Worm (Caenorhabditis elegans) whole organism, midembryonic: ENCODE results near the gene sqv-6.

Source experiments
- T22C8.4 ChIP-seq: fragments of 200-800 bp; sonication (Bioruptor generic); IDR thresholded peaks from 2 replicates; pipeline ENCODE4 v1.3.6; 2022; ENCODE audit warnings: missing genetic modification characterization, missing compliant biosample characterization
- cog-1 ChIP-seq: sonication (generic microtip); optimal IDR thresholded peaks from 2 replicates; lab custom pipeline; 2016; ENCODE audit warnings: missing genetic modification characterization, missing compliant biosample characterization
- flt-1 ChIP-seq: fragments of 200-800 bp; sonication (Bioruptor generic); IDR thresholded peaks from 2 replicates; pipeline ENCODE4 v1.3.6; 2022; ENCODE audit warnings: missing genetic modification characterization, missing compliant biosample characterization
- klf-2 ChIP-seq: fragments of 200-800 bp; sonication (Bioruptor generic); conservative IDR thresholded peaks from 2 replicates; pipeline ENCODE4 v1.3.6; 2022; ENCODE audit warnings: missing genetic modification reagents, missing genetic modification characterization, missing compliant biosample characterization
- med-1 ChIP-seq: sonication (generic microtip); optimal IDR thresholded peaks from 2 replicates; lab custom pipeline; 2017; ENCODE audit warnings: missing genetic modification characterization, mild to moderate bottlenecking, missing compliant biosample characterization, antibody characterized with exemption, missing genetic modification reagents; ENCODE audit not compliant: insufficient read depth
- ref-1 ChIP-seq: fragments of 200-800 bp; sonication (Bioruptor generic); conservative IDR thresholded peaks from 2 replicates; pipeline ENCODE4 v1.3.6; 2022; ENCODE audit warnings: missing genetic modification reagents, missing genetic modification characterization, missing compliant biosample characterization
- tab-1 ChIP-seq: fragments of 200-800 bp; sonication (Bioruptor generic); IDR thresholded peaks from 2 replicates; pipeline ENCODE4 v1.3.6; 2022; ENCODE audit warnings: missing genetic modification characterization, missing compliant biosample characterization
- ztf-23 ChIP-seq: fragments of 200-800 bp; sonication (Bioruptor generic); IDR thresholded peaks from 2 replicates; pipeline ENCODE4 v1.3.6; 2022; ENCODE audit warnings: missing genetic modification reagents, missing genetic modification characterization, missing compliant biosample characterization
- ztf-29 ChIP-seq: fragments of 200-800 bp; sonication (Bioruptor generic); IDR thresholded peaks from 2 replicates; pipeline ENCODE4 v1.3.6; 2022; ENCODE audit warnings: missing genetic modification reagents, missing genetic modification characterization, missing compliant biosample characterization

The sqv-6 gene

ce11 chrV:949760-950159 is 14.8 kb downstream of the sqv-6 start, which contains the start of gene Y50D4C.6:
Gene Y50D4C.6 (minus strand): TSS chrV:949860.
- TF ChIP-seq ref-1 (no peak), T22C8.4 (no peak), tab-1 (no peak), ztf-29 (no peak), klf-2 (GFP tag; lab: Robert Waterston, UW) (no peak), flt-1 (GFP tag; lab: Robert Waterston, UW) (no peak), med-1 (GFP tag; lab: Kevin White, UChicago) (no peak), ztf-23 (no peak), cog-1 (tag; lab: Kevin White, UChicago) (no peak)

- TF ChIP-seq flt-1 (GFP tag; lab: Robert Waterston, UW) (no peak), ref-1 (no peak)
These were observed 15.5 kb downstream of the sqv-6 start for ce11 chrV:949084-949483.

- TF ChIP-seq klf-2 (GFP tag; lab: Robert Waterston, UW) (no peak), flt-1 (GFP tag; lab: Robert Waterston, UW) (no peak), ref-1 (no peak)
These were observed 18.8 kb downstream of the sqv-6 start for ce11 chrV:945828-946227.

ce11 chrV:945144-945543 is 19.4 kb downstream of the sqv-6 start, which contains the start of gene Y50D4C.3:
Gene Y50D4C.3 (minus strand): TSS chrV:945244.
- no peak for TF ChIP-seq med-1 (GFP tag; lab: Kevin White, UChicago)
- no peak for TF ChIP-seq cog-1 (tag; lab: Kevin White, UChicago)
- TF ChIP-seq klf-2 (GFP tag; lab: Robert Waterston, UW): no peak
- no peak for TF ChIP-seq ztf-29
- TF ChIP-seq T22C8.4: no peak
- TF ChIP-seq ref-1: no peak
- TF ChIP-seq ztf-23: no peak
- TF ChIP-seq flt-1 (GFP tag; lab: Robert Waterston, UW): no peak
- TF ChIP-seq tab-1: no peak

ce11 chrV:942556-942955 is 22.0 kb downstream of the sqv-6 start:
- TF ChIP-seq T22C8.4 (no peak), cog-1 (tag; lab: Kevin White, UChicago) (no peak), ztf-23 (no peak), klf-2 (GFP tag; lab: Robert Waterston, UW) (no peak), ztf-29 (no peak), flt-1 (GFP tag; lab: Robert Waterston, UW) (no peak), tab-1 (no peak), ref-1 (no peak), med-1 (GFP tag; lab: Kevin White, UChicago) (no peak)

ce11 chrV:939341-939740 is 25.2 kb downstream of the sqv-6 start:
- no peak for TF ChIP-seq T22C8.4

- no peak for TF ChIP-seq ref-1
- TF ChIP-seq ztf-29: no peak
- TF ChIP-seq med-1 (GFP tag; lab: Kevin White, UChicago): no peak
- TF ChIP-seq klf-2 (GFP tag; lab: Robert Waterston, UW): no peak
These were observed 47.1 kb downstream of the sqv-6 start, which contains the start of gene H24K24.2 for ce11 chrV:917488-917887. Gene H24K24.2 (plus strand): TSS chrV:917788.

- TF ChIP-seq tab-1 (no peak), ztf-29 (no peak), ref-1 (no peak), med-1 (GFP tag; lab: Kevin White, UChicago) (no peak), cog-1 (tag; lab: Kevin White, UChicago) (no peak), klf-2 (GFP tag; lab: Robert Waterston, UW) (no peak), T22C8.4 (no peak), ztf-23 (no peak)
These were observed 48.9 kb downstream of the sqv-6 start for ce11 chrV:915716-916115.

ce11 chrV:911474-911873 is 53.1 kb downstream of the sqv-6 start, which contains the start of gene adh-5:
Gene adh-5 (plus strand): TSS chrV:911774.
- TF ChIP-seq klf-2 (GFP tag; lab: Robert Waterston, UW): no peak
- no peak for TF ChIP-seq cog-1 (tag; lab: Kevin White, UChicago)
- TF ChIP-seq ztf-23: no peak
- TF ChIP-seq tab-1: no peak
- TF ChIP-seq ref-1: no peak

ce11 chrV:910588-910987 is 54.0 kb downstream of the sqv-6 start:
- no peak for TF ChIP-seq ref-1
- TF ChIP-seq tab-1: no peak
- TF ChIP-seq cog-1 (tag; lab: Kevin White, UChicago): no peak
- no peak for TF ChIP-seq ztf-23
- TF ChIP-seq med-1 (GFP tag; lab: Kevin White, UChicago): no peak
- no peak for TF ChIP-seq ztf-29

ce11 chrV:908681-909080 is 55.9 kb downstream of the sqv-6 start:
- TF ChIP-seq T22C8.4: no peak
- no peak for TF ChIP-seq klf-2 (GFP tag; lab: Robert Waterston, UW)
- no peak for TF ChIP-seq med-1 (GFP tag; lab: Kevin White, UChicago)
- TF ChIP-seq ref-1: no peak
- TF ChIP-seq cog-1 (tag; lab: Kevin White, UChicago): no peak
- no peak for TF ChIP-seq ztf-23
- TF ChIP-seq flt-1 (GFP tag; lab: Robert Waterston, UW): no peak
- TF ChIP-seq ztf-29: no peak
- TF ChIP-seq tab-1: no peak
